Worm (Caenorhabditis elegans) whole organism, L4 larva: ENCODE data around the gene tsen-34.

Experiments
- F10B5.3 ChIP-seq: sonication (generic microtip); optimal IDR thresholded peaks from 2 replicates; lab custom pipeline; 2016; ENCODE audit warnings: mild to moderate bottlenecking, missing genetic modification characterization, missing compliant biosample characterization
- aha-1 ChIP-seq: fragments of 150-350 bp; peaks from one replicate; lab custom pipeline; 2014; ENCODE audit warnings: missing biosample characterization, missing genetic modification characterization
- ama-1 ChIP-seq: fragments of 150-350 bp; optimal IDR thresholded peaks from 2 replicates; lab custom pipeline; 2014; ENCODE audit warnings: inconsistent platforms, mixed read lengths
- ceh-28 ChIP-seq: fragments of 150-350 bp; optimal IDR thresholded peaks from 2 replicates; lab custom pipeline; 2014; ENCODE audit warnings: missing biosample characterization, missing genetic modification reagents, missing genetic modification characterization
- jun-1 ChIP-seq: fragments of 150-350 bp; optimal IDR thresholded peaks from 2 replicates; lab custom pipeline; 2014; ENCODE audit warnings: missing biosample characterization, missing genetic modification reagents, missing genetic modification characterization
- lir-3 ChIP-seq: sonication (generic microtip); optimal IDR thresholded peaks from 2 replicates; lab custom pipeline; 2016; ENCODE audit warnings: mild to moderate bottlenecking, missing genetic modification characterization, missing compliant biosample characterization
- mdt-29 ChIP-seq: fragments of 200-800 bp; sonication (Bioruptor generic); IDR thresholded peaks from 2 replicates; pipeline ENCODE4 v1.3.6; 2022; ENCODE audit warnings: missing genetic modification reagents, missing genetic modification characterization, missing compliant biosample characterization
- nhr-11 ChIP-seq: fragments of 150-350 bp; optimal IDR thresholded peaks from 2 replicates; lab custom pipeline; 2014; ENCODE audit warnings: missing biosample characterization, missing genetic modification characterization
- nhr-237 ChIP-seq: sonication (generic microtip); optimal IDR thresholded peaks from 2 replicates; lab custom pipeline; 2017; ENCODE audit warnings: missing biosample characterization, missing genetic modification characterization
- skn-1 ChIP-seq: fragments of 150-350 bp; optimal IDR thresholded peaks from 2 replicates; lab custom pipeline; 2014; ENCODE audit warnings: missing biosample characterization, missing genetic modification characterization
- ztf-11 ChIP-seq: fragments of 150-350 bp; optimal IDR thresholded peaks from 2 replicates; lab custom pipeline; 2014; ENCODE audit warnings: missing biosample characterization, missing genetic modification characterization

ce11 chrIV:4152143-4152542 lies 26.1 kb upstream of the tsen-34 start, which contains the start of the genes K08D10.10 and R07C12.1:
- TF ChIP-seq ceh-28 (tag; lab: Kevin White, UChicago) (no peak), ama-1 (lab: Kevin White, UChicago) (no peak), skn-1 (tag; lab: Kevin White, UChicago) (no peak), F10B5.3 (tag; lab: Kevin White, UChicago) (no peak), lir-3 (tag; lab: Kevin White, UChicago) (no peak), jun-1 (no peak), nhr-237 (tag; lab: Kevin White, UChicago) (no peak), ztf-11 (tag; lab: Kevin White, UChicago) (no peak), nhr-11 (tag; lab: Kevin White, UChicago) (no peak), aha-1 (tag; lab: Kevin White, UChicago) (no peak), mdt-29 (GFP tag; lab: Robert Waterston, UW) (no peak)
